Fruit fly (Drosophila melanogaster) whole organism, embryonic: ENCODE results near the gene nkt.
A peak's percentile ranks its signal among the peaks of the same experiment; 100 is the strongest.

Experiments used
- BtbVII ChIP-seq: fragments of 200-800 bp; sonication (Bioruptor generic); optimal IDR thresholded peaks from 3 replicates; lab custom pipeline; 2017; ENCODE audit warnings: missing biosample characterization, mild to moderate bottlenecking, missing genetic modification characterization
- CG11398 ChIP-seq: fragments of 200-800 bp; sonication (Bioruptor generic); optimal IDR thresholded peaks from 2 replicates; lab custom pipeline; 2016; ENCODE audit warnings: missing biosample characterization, missing genetic modification characterization
- CG12942 ChIP-seq: fragments of 200-800 bp; sonication (Bioruptor generic); optimal IDR thresholded peaks from 3 replicates; lab custom pipeline; 2016; ENCODE audit warnings: missing biosample characterization, missing genetic modification characterization
- CG13894 ChIP-seq: fragments of 200-800 bp; sonication (Bioruptor generic); optimal IDR thresholded peaks from 3 replicates; lab custom pipeline; 2018; ENCODE audit warnings: missing biosample characterization, mild to moderate bottlenecking, missing genetic modification characterization, moderate library complexity
- CG15479 ChIP-seq: fragments of 200-800 bp; sonication (Bioruptor generic); optimal IDR thresholded peaks from 3 replicates; lab custom pipeline; 2019; ENCODE audit warnings: missing biosample characterization, mild to moderate bottlenecking, missing genetic modification characterization, moderate library complexity
- CG1602 ChIP-seq: fragments of 200-800 bp; sonication (Bioruptor generic); optimal IDR thresholded peaks from 3 replicates; lab custom pipeline; 2016; ENCODE audit warnings: missing biosample characterization, missing genetic modification characterization
- CG3065 ChIP-seq: fragments of 200-800 bp; sonication (Bioruptor generic); optimal IDR thresholded peaks from 2 replicates; lab custom pipeline; 2016; ENCODE audit warnings: missing biosample characterization, missing genetic modification characterization
- CG34224 ChIP-seq: fragments of 200-800 bp; sonication (Bioruptor generic); IDR thresholded peaks from 3 replicates; pipeline ENCODE4 v1.3.6; 2022; ENCODE audit warnings: missing biosample characterization, missing genetic modification characterization; ENCODE audit not compliant: partially characterized antibody
- CG7987 ChIP-seq: fragments of 200-800 bp; sonication (Bioruptor generic); optimal IDR thresholded peaks from 2 replicates; lab custom pipeline; 2018; ENCODE audit warnings: missing biosample characterization, mild to moderate bottlenecking, missing genetic modification characterization, moderate library complexity
- CG8388 ChIP-seq: fragments of 200-800 bp; sonication (Bioruptor generic); optimal IDR thresholded peaks from 2 replicates; lab custom pipeline; 2019; ENCODE audit warnings: missing biosample characterization, mild to moderate bottlenecking, missing genetic modification characterization, moderate library complexity
- CG9437 ChIP-seq: fragments of 200-800 bp; sonication (Bioruptor generic); optimal IDR thresholded peaks from 2 replicates; lab custom pipeline; 2018; ENCODE audit warnings: missing biosample characterization, mild to moderate bottlenecking, missing genetic modification characterization
- CoRest ChIP-seq: fragments of 200-800 bp; sonication (Bioruptor generic); optimal IDR thresholded peaks from 3 replicates; lab custom pipeline; 2018; ENCODE audit warnings: missing biosample characterization, mild to moderate bottlenecking, missing genetic modification characterization, moderate library complexity
- D ChIP-seq, 2 experiments: fragments of 200-800 bp in 1 of 2; fragments of >200 bp in 1 of 2; sonication (Bioruptor generic) in 1 of 2; optimal IDR thresholded peaks; 2 replicates in 1 of 2; 3 replicates in 1 of 2; lab custom pipeline; 2017; ENCODE audit warnings: mild to moderate bottlenecking in 1 of 2, missing biosample characterization in 1 of 2, missing genetic modification characterization in 1 of 2, missing genetic modification reagents in 1 of 2
- Dip2 ChIP-seq: fragments of 200-800 bp; sonication (Bioruptor generic); IDR thresholded peaks from 2 replicates; pipeline ENCODE4 v1.3.6; 2022; ENCODE audit warnings: missing biosample characterization, missing genetic modification characterization
- Eip74EF ChIP-seq, 2 experiments: fragments of 200-800 bp in 1 of 2; fragments of >200 bp in 1 of 2; sonication (Bioruptor generic) in 1 of 2; optimal IDR thresholded peaks; 2 replicates each; lab custom pipeline; 2017 to 2019; ENCODE audit warnings: missing biosample characterization in 2 of 2, missing genetic modification characterization in 2 of 2, mild to moderate bottlenecking in 1 of 2, moderate library complexity in 1 of 2
- Ets65A ChIP-seq: fragments of 200-800 bp; sonication (Bioruptor generic); peaks from one replicate; lab custom pipeline; 2016; ENCODE audit warnings: missing biosample characterization, missing genetic modification characterization
- Med ChIP-seq: fragments of 200-800 bp; sonication (Bioruptor generic); peaks from one replicate; lab custom pipeline; 2016; ENCODE audit warnings: missing biosample characterization, missing genetic modification characterization, mild to moderate bottlenecking, inconsistent platforms, moderate library complexity
- PHDP ChIP-seq: fragments of 200-800 bp; sonication (Bioruptor generic); optimal IDR thresholded peaks from 3 replicates; lab custom pipeline; 2018; ENCODE audit warnings: missing biosample characterization, mild to moderate bottlenecking, missing genetic modification characterization, moderate library complexity
- Poxn ChIP-seq: fragments of 200-800 bp; sonication (Bioruptor generic); IDR thresholded peaks from 2 replicates; pipeline ENCODE4 v1.3.6; 2022; ENCODE audit warnings: missing biosample characterization, missing genetic modification characterization
- Trl ChIP-seq, 3 experiments: fragments of >200 bp in 2 of 3; fragments of 200-800 bp in 1 of 3; sonication (Bioruptor generic) in 1 of 3; optimal IDR thresholded peaks; 2 replicates in 1 of 3; 3 replicates in 2 of 3; lab custom pipeline; 2016 to 2017; ENCODE audit warnings: missing biosample characterization in 1 of 3, missing genetic modification characterization in 1 of 3
- Xbp1 ChIP-seq: fragments of 200-800 bp; sonication (Bioruptor generic); optimal IDR thresholded peaks from 3 replicates; lab custom pipeline; 2016; ENCODE audit warnings: missing biosample characterization, mild to moderate bottlenecking, missing genetic modification characterization
- bowl ChIP-seq: fragments of 200-800 bp; sonication (Bioruptor generic); IDR thresholded peaks from 2 replicates; pipeline ENCODE4 v1.3.6; 2022; ENCODE audit warnings: missing biosample characterization, missing genetic modification characterization
- br ChIP-seq: fragments of >200 bp; optimal IDR thresholded peaks from 2 replicates; lab custom pipeline; 2017
- btn ChIP-seq: fragments of 200-800 bp; sonication (Bioruptor generic); optimal IDR thresholded peaks from 2 replicates; lab custom pipeline; 2016; ENCODE audit warnings: missing biosample characterization, missing genetic modification characterization
- corto ChIP-seq: fragments of 200-800 bp; sonication (Bioruptor generic); optimal IDR thresholded peaks from 2 replicates; lab custom pipeline; 2016; ENCODE audit warnings: missing biosample characterization, mild to moderate bottlenecking, missing genetic modification characterization, moderate library complexity
- danr ChIP-seq: fragments of 200-800 bp; sonication (Bioruptor generic); IDR thresholded peaks from 2 replicates; pipeline ENCODE4 v1.3.6; 2022; ENCODE audit warnings: missing biosample characterization, missing genetic modification characterization
- dmrt11E ChIP-seq: fragments of 200-800 bp; sonication (Bioruptor generic); optimal IDR thresholded peaks from 3 replicates; lab custom pipeline; 2018; ENCODE audit warnings: missing biosample characterization, mild to moderate bottlenecking, missing genetic modification characterization, moderate library complexity
- grn ChIP-seq: fragments of 200-800 bp; sonication (Bioruptor generic); optimal IDR thresholded peaks from 3 replicates; lab custom pipeline; 2017; ENCODE audit warnings: missing biosample characterization, missing genetic modification characterization
- gt ChIP-seq: fragments of 200-800 bp; sonication (Bioruptor generic); IDR thresholded peaks from 2 replicates; pipeline ENCODE4 v1.3.6; 2022; ENCODE audit warnings: missing biosample characterization, missing genetic modification characterization
- ham ChIP-seq: fragments of 200-800 bp; sonication (Bioruptor generic); IDR thresholded peaks from 2 replicates; pipeline ENCODE4 v1.3.6; 2022; ENCODE audit warnings: missing biosample characterization, missing genetic modification characterization
- hkb ChIP-seq, 2 experiments: fragments of 200-800 bp in 1 of 2; fragments of >200 bp in 1 of 2; sonication (Bioruptor generic) in 1 of 2; IDR thresholded peaks in 1 of 2; optimal IDR thresholded peaks in 1 of 2; 2 replicates each; pipeline versions ENCODE4 v1.3.6 to Lab custom; 2017 to 2022; ENCODE audit warnings: missing biosample characterization in 1 of 2, missing genetic modification characterization in 1 of 2
- kah ChIP-seq: fragments of 200-800 bp; sonication (Bioruptor generic); optimal IDR thresholded peaks from 2 replicates; lab custom pipeline; 2018; ENCODE audit warnings: missing biosample characterization, mild to moderate bottlenecking, missing genetic modification characterization
- kay ChIP-seq: fragments of 200-800 bp; sonication (Bioruptor generic); optimal IDR thresholded peaks from 2 replicates; lab custom pipeline; 2016; ENCODE audit warnings: missing biosample characterization, missing genetic modification characterization
- pfk ChIP-seq: fragments of 200-800 bp; sonication (Bioruptor generic); optimal IDR thresholded peaks from 2 replicates; lab custom pipeline; 2018; ENCODE audit warnings: missing biosample characterization, mild to moderate bottlenecking, missing genetic modification characterization, moderate library complexity
- pros ChIP-seq: fragments of 200-800 bp; sonication (Bioruptor generic); optimal IDR thresholded peaks from 3 replicates; lab custom pipeline; 2019; ENCODE audit warnings: missing biosample characterization, mild to moderate bottlenecking, missing genetic modification characterization, moderate library complexity
- ranshi ChIP-seq: fragments of 200-800 bp; sonication (Bioruptor generic); IDR thresholded peaks from 2 replicates; pipeline ENCODE4 v1.3.6; 2022; ENCODE audit warnings: missing biosample characterization, missing genetic modification characterization
- scrt ChIP-seq: fragments of 200-800 bp; sonication (Bioruptor generic); optimal IDR thresholded peaks from 2 replicates; lab custom pipeline; 2018; ENCODE audit warnings: missing biosample characterization, mild to moderate bottlenecking, missing genetic modification characterization, moderate library complexity
- sisA ChIP-seq: fragments of 200-800 bp; sonication (Bioruptor generic); IDR thresholded peaks from 2 replicates; pipeline ENCODE4 v1.3.6; 2022; ENCODE audit warnings: missing biosample characterization, missing genetic modification characterization
- sna ChIP-seq: fragments of 200-800 bp; sonication (Bioruptor generic); IDR thresholded peaks from 2 replicates; pipeline ENCODE4 v1.3.6; 2022; ENCODE audit warnings: missing biosample characterization, missing genetic modification characterization; ENCODE audit not compliant: partially characterized antibody
- trem ChIP-seq: fragments of 200-800 bp; optimal IDR thresholded peaks from 3 replicates; lab custom pipeline; 2019; ENCODE audit warnings: missing biosample characterization, mild to moderate bottlenecking, missing genetic modification characterization, moderate library complexity
- twi ChIP-seq: fragments of 200-800 bp; optimal IDR thresholded peaks from 2 replicates; lab custom pipeline; 2019; ENCODE audit warnings: missing biosample characterization, mild to moderate bottlenecking, missing genetic modification characterization, moderate library complexity
- z ChIP-seq: fragments of 200-800 bp; sonication (Bioruptor generic); IDR thresholded peaks from 3 replicates; pipeline ENCODE4 v1.3.6; 2022; ENCODE audit warnings: missing biosample characterization, missing genetic modification characterization
- zen ChIP-seq: fragments of 200-800 bp; sonication (Bioruptor generic); optimal IDR thresholded peaks from 3 replicates; lab custom pipeline; 2018; ENCODE audit warnings: missing biosample characterization, mild to moderate bottlenecking, missing genetic modification characterization, moderate library complexity
- zf30C ChIP-seq: fragments of 200-800 bp; sonication (Bioruptor generic); optimal IDR thresholded peaks from 3 replicates; lab custom pipeline; 2018; ENCODE audit warnings: missing biosample characterization, mild to moderate bottlenecking, missing genetic modification characterization
- zfh2 ChIP-seq: fragments of 200-800 bp; sonication (Bioruptor generic); optimal IDR thresholded peaks from 2 replicates; lab custom pipeline; 2016; ENCODE audit warnings: missing biosample characterization, missing genetic modification characterization

The nkt gene

dm6 chr3L:11244024-11244576 is 42.9 kb downstream of the nkt start (continued):
- TF ChIP-seq D (optimal IDR thresholded peaks at IDR 0.05; lab: Kevin White, UChicago), result peak; percentile 69
- no peak for TF ChIP-seq D (GFP tag; optimal IDR thresholded peaks at IDR 0.05; lab: Kevin White, UChicago)
- no peak for TF ChIP-seq CG9437 (GFP tag; lab: Kevin White, UChicago)
- TF ChIP-seq bowl (GFP tag; lab: Robert Waterston, UW), result no peak
- peak; percentile 98 for TF ChIP-seq twi (tag; lab: Kevin White, UChicago)
- TF ChIP-seq kah (GFP tag; lab: Kevin White, UChicago), result no peak
- TF ChIP-seq BtbVII (GFP tag; lab: Kevin White, UChicago), result no peak
- no peak for TF ChIP-seq Xbp1 (GFP tag; lab: Kevin White, UChicago)
- TF ChIP-seq dmrt11E (tag; lab: Kevin White, UChicago), result no peak
- TF ChIP-seq Trl (optimal IDR thresholded peaks at IDR 0.05; lab: Kevin White, UChicago), result no peak
- TF ChIP-seq Trl (GFP tag; optimal IDR thresholded peaks at IDR 0.05; lab: Kevin White, UChicago), result no peak
- TF ChIP-seq gt (GFP tag; lab: Robert Waterston, UW), result no peak
- no peak for TF ChIP-seq ranshi (GFP tag; lab: Robert Waterston, UW)
- TF ChIP-seq CG8388 (GFP tag; lab: Kevin White, UChicago), result peak; percentile 5
- TF ChIP-seq CG34224 (GFP tag; lab: Robert Waterston, UW), result no peak
- TF ChIP-seq kay (GFP tag; lab: Kevin White, UChicago), result no peak
- no peak for TF ChIP-seq trem (tag; lab: Kevin White, UChicago)
- no peak for TF ChIP-seq scrt (GFP tag; lab: Kevin White, UChicago)
- peak; percentile 35 for TF ChIP-seq Med (GFP tag; lab: Kevin White, UChicago)
- TF ChIP-seq CG1602 (GFP tag; lab: Kevin White, UChicago), result no peak
- TF ChIP-seq pros (GFP tag; lab: Kevin White, UChicago), result peak; percentile 92
- no peak for TF ChIP-seq CG3065 (GFP tag; lab: Kevin White, UChicago)
- TF ChIP-seq zen (tag; lab: Kevin White, UChicago), result peak; percentile 30
- TF ChIP-seq Eip74EF (GFP tag; optimal IDR thresholded peaks at IDR 0.05; lab: Kevin White, UChicago), result no peak
- peak; percentile 78; the same call in 2 of the 3 replicates for TF ChIP-seq z (GFP tag; lab: Robert Waterston, UW)
- peak; percentile 17 for TF ChIP-seq zf30C
- peak; percentile 89 for TF ChIP-seq CG13894 (tag; lab: Kevin White, UChicago)
- no peak for TF ChIP-seq CG11398 (GFP tag; lab: Kevin White, UChicago)
- TF ChIP-seq Poxn, result no peak
- no peak for TF ChIP-seq corto (GFP tag; lab: Kevin White, UChicago)
- TF ChIP-seq pfk (GFP tag; lab: Kevin White, UChicago), result peak; percentile 54
- no peak for TF ChIP-seq sna
- TF ChIP-seq, all 482 proteins: peak for 17

- peak; percentile 49 for TF ChIP-seq grn (GFP tag; lab: Kevin White, UChicago)
- no peak for TF ChIP-seq danr (GFP tag; lab: Robert Waterston, UW)
- TF ChIP-seq pfk (GFP tag; lab: Kevin White, UChicago), result peak; percentile 69
- TF ChIP-seq CG1602 (GFP tag; lab: Kevin White, UChicago), result no peak
- peak; percentile 49 for TF ChIP-seq Ets65A (GFP tag; lab: Kevin White, UChicago)
- no peak for TF ChIP-seq CoRest (tag; lab: Kevin White, UChicago)
- no peak for TF ChIP-seq Xbp1 (GFP tag; lab: Kevin White, UChicago)
- peak; percentile 90 for TF ChIP-seq Trl (optimal IDR thresholded peaks at IDR 0.05; lab: Kevin White, UChicago)
- TF ChIP-seq Trl (GFP tag; optimal IDR thresholded peaks at IDR 0.05; lab: Kevin White, UChicago), result peak; percentile 23
- no peak for TF ChIP-seq btn (GFP tag; lab: Kevin White, UChicago)
- peak; percentile 18 for TF ChIP-seq scrt (GFP tag; lab: Kevin White, UChicago)
- TF ChIP-seq br, result no peak
- TF ChIP-seq CG15479 (GFP tag; lab: Kevin White, UChicago), result peak; percentile 62
- no peak for TF ChIP-seq hkb (optimal IDR thresholded peaks at IDR 0.05; lab: Kevin White, UChicago)
- TF ChIP-seq hkb (GFP tag; IDR thresholded peaks at IDR 0.05; lab: Robert Waterston, UW), result peak; percentile 28; the same call in 1 of the 2 replicates
- no peak for TF ChIP-seq CG7987 (GFP tag; lab: Kevin White, UChicago)
- peak; percentile 19 for TF ChIP-seq PHDP
- TF ChIP-seq ham, result no peak
- no peak for TF ChIP-seq zfh2 (GFP tag; lab: Kevin White, UChicago)
- no peak for TF ChIP-seq sisA (GFP tag; lab: Robert Waterston, UW)
- no peak for TF ChIP-seq CG12942 (GFP tag; lab: Kevin White, UChicago)
- TF ChIP-seq Dip2, result no peak
Measured at dm6 chr3L:11246046-11246887, 45.1 kb downstream of the nkt start.
